Worm (Caenorhabditis elegans) whole organism, L2 larva: ENCODE data around the gene chmp-7.

ENCODE experiments used
- C34F6.9 ChIP-seq: fragments of 150-350 bp; optimal IDR thresholded peaks from 2 replicates; lab custom pipeline; 2014; ENCODE audit warnings: missing biosample characterization, missing genetic modification characterization
- F13H6.1 ChIP-seq: sonication (generic microtip); optimal IDR thresholded peaks from 2 replicates; lab custom pipeline; 2016; ENCODE audit warnings: missing genetic modification characterization, missing compliant biosample characterization
- R02D3.7 ChIP-seq: fragments of 150-350 bp; optimal IDR thresholded peaks from 2 replicates; lab custom pipeline; 2014; ENCODE audit warnings: missing biosample characterization, missing genetic modification characterization
- Y55F3AM.14 ChIP-seq: fragments of 200-800 bp; sonication (Bioruptor generic); optimal IDR thresholded peaks from 2 replicates; lab custom pipeline; 2018; ENCODE audit warnings: mild to moderate bottlenecking, missing genetic modification characterization, missing compliant biosample characterization
- ZK546.5 ChIP-seq: sonication (generic microtip); optimal IDR thresholded peaks from 2 replicates; lab custom pipeline; 2017; ENCODE audit warnings: missing biosample characterization, missing genetic modification characterization
- alr-1 ChIP-seq: fragments of 150-350 bp; optimal IDR thresholded peaks from 2 replicates; lab custom pipeline; 2014; ENCODE audit warnings: missing biosample characterization, missing genetic modification characterization
- ama-1 ChIP-seq: fragments of 150-350 bp; optimal IDR thresholded peaks from 2 replicates; lab custom pipeline; 2018; ENCODE audit warnings: inconsistent platforms
- blmp-1 ChIP-seq: sonication (generic microtip); optimal IDR thresholded peaks from 2 replicates; lab custom pipeline; 2017; ENCODE audit warnings: missing genetic modification characterization, mild to moderate bottlenecking, missing compliant biosample characterization, antibody characterized with exemption, moderate library complexity; ENCODE audit not compliant: insufficient read depth
- ceh-16 ChIP-seq: fragments of 150-350 bp; optimal IDR thresholded peaks from 2 replicates; lab custom pipeline; 2014; ENCODE audit warnings: missing biosample characterization, missing genetic modification characterization
- ceh-82 ChIP-seq: fragments of 150-350 bp; optimal IDR thresholded peaks from 2 replicates; lab custom pipeline; 2014; ENCODE audit warnings: missing biosample characterization, missing genetic modification characterization
- dmd-4 ChIP-seq: sonication (generic microtip); optimal IDR thresholded peaks from 2 replicates; lab custom pipeline; 2017; ENCODE audit warnings: missing biosample characterization, missing genetic modification characterization
- egl-27 ChIP-seq: sonication (generic microtip); optimal IDR thresholded peaks from 3 replicates; lab custom pipeline; 2017; ENCODE audit warnings: missing biosample characterization, missing genetic modification reagents, missing genetic modification characterization
- elt-1 ChIP-seq: fragments of 150-350 bp; optimal IDR thresholded peaks from 2 replicates; lab custom pipeline; 2014; ENCODE audit warnings: missing biosample characterization, missing genetic modification characterization
- elt-3 ChIP-seq: sonication (generic microtip); optimal IDR thresholded peaks from 2 replicates; lab custom pipeline; 2017; ENCODE audit warnings: missing biosample characterization, missing genetic modification characterization
- fos-1 ChIP-seq: fragments of 150-350 bp; optimal IDR thresholded peaks from 2 replicates; lab custom pipeline; 2014; ENCODE audit warnings: missing biosample characterization, missing genetic modification characterization
- gmeb-1 ChIP-seq: fragments of 150-350 bp; optimal IDR thresholded peaks from 2 replicates; lab custom pipeline; 2014; ENCODE audit warnings: missing biosample characterization, missing genetic modification characterization
- lin-39 ChIP-seq: fragments of 150-350 bp; optimal IDR thresholded peaks from 2 replicates; lab custom pipeline; 2014; ENCODE audit warnings: missing biosample characterization, missing genetic modification reagents, missing genetic modification characterization
- lsy-2 ChIP-seq, 2 experiments: fragments of 150-350 bp in 1 of 2; sonication (generic microtip) in 1 of 2; optimal IDR thresholded peaks; 2 replicates each; lab custom pipeline; 2014 to 2017; ENCODE audit warnings: missing biosample characterization in 2 of 2, missing genetic modification characterization in 2 of 2
- mab-5 ChIP-seq: fragments of 150-350 bp; optimal IDR thresholded peaks from 2 replicates; lab custom pipeline; 2014; ENCODE audit warnings: missing biosample characterization, missing genetic modification characterization
- mdl-1 ChIP-seq, 2 experiments: fragments of 150-350 bp in 1 of 2; sonication (generic microtip) in 1 of 2; optimal IDR thresholded peaks; 2 replicates each; lab custom pipeline; 2017; ENCODE audit warnings: missing biosample characterization in 2 of 2, missing genetic modification characterization in 2 of 2
- nhr-10 ChIP-seq: sonication (generic microtip); optimal IDR thresholded peaks from 2 replicates; lab custom pipeline; 2017; ENCODE audit warnings: missing biosample characterization, missing genetic modification characterization
- nhr-11 ChIP-seq: fragments of 150-350 bp; optimal IDR thresholded peaks from 2 replicates; lab custom pipeline; 2014; ENCODE audit warnings: missing biosample characterization, missing genetic modification characterization
- nhr-12 ChIP-seq: fragments of 150-350 bp; optimal IDR thresholded peaks from 2 replicates; lab custom pipeline; 2014; ENCODE audit warnings: missing biosample characterization, missing genetic modification characterization
- nhr-129 ChIP-seq: fragments of 150-350 bp; optimal IDR thresholded peaks from 2 replicates; lab custom pipeline; 2014; ENCODE audit warnings: missing biosample characterization, missing genetic modification characterization
- nhr-21 ChIP-seq: fragments of 150-350 bp; optimal IDR thresholded peaks from 2 replicates; lab custom pipeline; 2014; ENCODE audit warnings: missing biosample characterization, missing genetic modification characterization
- nhr-25 ChIP-seq: fragments of 150-350 bp; sonication (generic microtip); optimal IDR thresholded peaks from 3 replicates; lab custom pipeline; 2014; ENCODE audit warnings: missing biosample characterization, missing genetic modification characterization
- nhr-6 ChIP-seq: fragments of 150-350 bp; optimal IDR thresholded peaks from 2 replicates; lab custom pipeline; 2014; ENCODE audit warnings: missing biosample characterization, missing genetic modification characterization
- peb-1 ChIP-seq: fragments of 150-350 bp; optimal IDR thresholded peaks from 2 replicates; lab custom pipeline; 2014; ENCODE audit warnings: missing biosample characterization, missing genetic modification characterization
- sma-3 ChIP-seq: sonication (generic microtip); optimal IDR thresholded peaks from 2 replicates; lab custom pipeline; 2016; ENCODE audit warnings: missing genetic modification reagents, missing genetic modification characterization, missing compliant biosample characterization
- sma-9 ChIP-seq, 2 experiments: fragments of 150-350 bp in 1 of 2; sonication (generic microtip) in 1 of 2; optimal IDR thresholded peaks; 2 replicates each; lab custom pipeline; 2014 to 2016; ENCODE audit warnings: missing genetic modification characterization in 2 of 2, mild to moderate bottlenecking in 1 of 2, missing biosample characterization in 1 of 2, missing compliant biosample characterization in 1 of 2, missing genetic modification reagents in 1 of 2, moderate library complexity in 1 of 2
- snpc-4 ChIP-seq: fragments of 150-350 bp; optimal IDR thresholded peaks from 2 replicates; lab custom pipeline; 2014; ENCODE audit warnings: missing biosample characterization, missing genetic modification characterization
- unc-39 ChIP-seq: fragments of 150-350 bp; optimal IDR thresholded peaks from 2 replicates; lab custom pipeline; 2014; ENCODE audit warnings: missing biosample characterization, missing genetic modification characterization
- unc-62 ChIP-seq: fragments of 150-350 bp; optimal IDR thresholded peaks from 2 replicates; lab custom pipeline; 2014; ENCODE audit warnings: missing biosample characterization, missing genetic modification reagents, missing genetic modification characterization
- zag-1 ChIP-seq: fragments of 150-350 bp; optimal IDR thresholded peaks from 2 replicates; lab custom pipeline; 2014; ENCODE audit warnings: missing biosample characterization, missing genetic modification characterization

chmp-7 gene

ce11 chrII:9014188-9014587, 40.6 kb upstream of the chmp-7 start:
- TF ChIP-seq Y55F3AM.14 (no peak), fos-1 (tag; lab: Kevin White, UChicago) (peak; percentile 74)

- TF ChIP-seq C34F6.9 (no peak), peb-1 (no peak), elt-1 (no peak), lsy-2 (tag; optimal IDR thresholded peaks at IDR 0.05; lab: Kevin White, UChicago) (no peak), F13H6.1 (tag; lab: Kevin White, UChicago) (peak; percentile 4), nhr-11 (no peak), alr-1 (tag; lab: Kevin White, UChicago) (no peak), unc-62 (GFP tag; lab: Kevin White, UChicago) (no peak), ceh-82 (tag; lab: Kevin White, UChicago) (no peak), dmd-4 (tag; lab: Kevin White, UChicago) (no peak), sma-3 (GFP tag; lab: Kevin White, UChicago) (no peak), ceh-16 (tag; lab: Kevin White, UChicago) (no peak), sma-9 (GFP tag; optimal IDR thresholded peaks at IDR 0.05; lab: Kevin White, UChicago) (peak; percentile 46), sma-9 (tag; optimal IDR thresholded peaks at IDR 0.05; lab: Kevin White, UChicago) (no peak), nhr-6 (tag; lab: Kevin White, UChicago) (no peak), nhr-129 (tag; lab: Kevin White, UChicago) (no peak), nhr-12 (tag; lab: Kevin White, UChicago) (no peak), mdl-1 (tag; optimal IDR thresholded peaks at IDR 0.05; lab: Kevin White, UChicago) (no peak), ama-1 (lab: Kevin White, UChicago) (no peak), fos-1 (tag; lab: Kevin White, UChicago) (peak; percentile 15), elt-3 (tag; lab: Kevin White, UChicago) (no peak), nhr-21 (tag; lab: Kevin White, UChicago) (no peak), ZK546.5 (tag; lab: Kevin White, UChicago) (no peak), nhr-25 (tag; lab: Kevin White, UChicago) (no peak)
Observed at ce11 chrII:9014877-9015505, 39.8 kb upstream of the chmp-7 start.

- TF ChIP-seq snpc-4 (tag; lab: Kevin White, UChicago) (no peak), lin-39 (tag; lab: Kevin White, UChicago) (no peak), mab-5 (no peak), zag-1 (tag; lab: Kevin White, UChicago) (no peak), F13H6.1 (tag; lab: Kevin White, UChicago) (no peak)
Observed at ce11 chrII:9017628-9018027, 37.1 kb upstream of the chmp-7 start.

ce11 chrII:9019704-9020103, 35.1 kb upstream of the chmp-7 start, which contains the start of gene dep-1:
Gene dep-1 (minus strand): TSS chrII:9019798.
- TF ChIP-seq unc-39, result no peak
- peak; percentile 72 for TF ChIP-seq blmp-1 (tag; lab: Kevin White, UChicago)

- TF ChIP-seq nhr-21 (tag; lab: Kevin White, UChicago), result no peak
- no peak for TF ChIP-seq ZK546.5 (tag; lab: Kevin White, UChicago)
- TF ChIP-seq nhr-10 (tag; lab: Kevin White, UChicago), result no peak
- TF ChIP-seq gmeb-1 (tag; lab: Kevin White, UChicago), result no peak
- TF ChIP-seq egl-27 (tag; lab: Kevin White, UChicago), result no peak
- no peak for TF ChIP-seq sma-3 (GFP tag; lab: Kevin White, UChicago)
- no peak for TF ChIP-seq blmp-1 (tag; lab: Kevin White, UChicago)
- TF ChIP-seq nhr-129 (tag; lab: Kevin White, UChicago), result no peak
- TF ChIP-seq R02D3.7 (tag; lab: Kevin White, UChicago), result no peak
- TF ChIP-seq elt-1, result no peak
- TF ChIP-seq F13H6.1 (tag; lab: Kevin White, UChicago), result no peak
- no peak for TF ChIP-seq zag-1 (tag; lab: Kevin White, UChicago)
- TF ChIP-seq lin-39 (tag; lab: Kevin White, UChicago), result no peak
Observed at ce11 chrII:9021625-9022024, 33.1 kb upstream of the chmp-7 start.
